Worm (Caenorhabditis elegans) whole organism, L2 larva: ENCODE measurements around the gene B0244.7.
A peak's percentile ranks its signal among the peaks of the same experiment; 100 is the strongest.

Experiments
- C34F6.9 ChIP-seq: fragments of 150-350 bp; optimal IDR thresholded peaks from 2 replicates; lab custom pipeline; 2014; ENCODE audit warnings: missing biosample characterization, missing genetic modification characterization
- ZK546.5 ChIP-seq: sonication (generic microtip); optimal IDR thresholded peaks from 2 replicates; lab custom pipeline; 2017; ENCODE audit warnings: missing biosample characterization, missing genetic modification characterization
- aly-2 ChIP-seq: fragments of 150-350 bp; optimal IDR thresholded peaks from 2 replicates; lab custom pipeline; 2014; ENCODE audit warnings: missing biosample characterization, missing genetic modification characterization
- blmp-1 ChIP-seq: sonication (generic microtip); optimal IDR thresholded peaks from 2 replicates; lab custom pipeline; 2017; ENCODE audit warnings: missing genetic modification characterization, mild to moderate bottlenecking, missing compliant biosample characterization, antibody characterized with exemption, moderate library complexity; ENCODE audit not compliant: insufficient read depth
- ceh-16 ChIP-seq: fragments of 150-350 bp; optimal IDR thresholded peaks from 2 replicates; lab custom pipeline; 2014; ENCODE audit warnings: missing biosample characterization, missing genetic modification characterization
- ceh-82 ChIP-seq: fragments of 150-350 bp; optimal IDR thresholded peaks from 2 replicates; lab custom pipeline; 2014; ENCODE audit warnings: missing biosample characterization, missing genetic modification characterization
- egl-27 ChIP-seq: sonication (generic microtip); optimal IDR thresholded peaks from 3 replicates; lab custom pipeline; 2017; ENCODE audit warnings: missing biosample characterization, missing genetic modification reagents, missing genetic modification characterization
- elt-3 ChIP-seq: sonication (generic microtip); optimal IDR thresholded peaks from 2 replicates; lab custom pipeline; 2017; ENCODE audit warnings: missing biosample characterization, missing genetic modification characterization
- gmeb-1 ChIP-seq: fragments of 150-350 bp; optimal IDR thresholded peaks from 2 replicates; lab custom pipeline; 2014; ENCODE audit warnings: missing biosample characterization, missing genetic modification characterization
- lin-11 ChIP-seq: fragments of 150-350 bp; sonication (generic microtip); optimal IDR thresholded peaks from 2 replicates; lab custom pipeline; 2014; ENCODE audit warnings: missing biosample characterization, missing genetic modification characterization, inconsistent platforms, mixed read lengths
- lin-13 ChIP-seq: fragments of 150-350 bp; optimal IDR thresholded peaks from 2 replicates; lab custom pipeline; 2014; ENCODE audit warnings: missing biosample characterization, missing genetic modification reagents, missing genetic modification characterization
- lin-39 ChIP-seq: fragments of 150-350 bp; optimal IDR thresholded peaks from 2 replicates; lab custom pipeline; 2014; ENCODE audit warnings: missing biosample characterization, missing genetic modification reagents, missing genetic modification characterization
- lsy-2 ChIP-seq, 2 experiments: fragments of 150-350 bp in 1 of 2; sonication (generic microtip) in 1 of 2; optimal IDR thresholded peaks; 2 replicates each; lab custom pipeline; 2014 to 2017; ENCODE audit warnings: missing biosample characterization in 2 of 2, missing genetic modification characterization in 2 of 2
- mbf-1 ChIP-seq: sonication (generic microtip); optimal IDR thresholded peaks from 2 replicates; lab custom pipeline; 2017; ENCODE audit warnings: missing biosample characterization, missing genetic modification characterization
- mdl-1 ChIP-seq, 2 experiments: fragments of 150-350 bp in 1 of 2; sonication (generic microtip) in 1 of 2; optimal IDR thresholded peaks; 2 replicates each; lab custom pipeline; 2017; ENCODE audit warnings: missing biosample characterization in 2 of 2, missing genetic modification characterization in 2 of 2
- nhr-10 ChIP-seq: sonication (generic microtip); optimal IDR thresholded peaks from 2 replicates; lab custom pipeline; 2017; ENCODE audit warnings: missing biosample characterization, missing genetic modification characterization
- nhr-11 ChIP-seq: fragments of 150-350 bp; optimal IDR thresholded peaks from 2 replicates; lab custom pipeline; 2014; ENCODE audit warnings: missing biosample characterization, missing genetic modification characterization
- nhr-129 ChIP-seq: fragments of 150-350 bp; optimal IDR thresholded peaks from 2 replicates; lab custom pipeline; 2014; ENCODE audit warnings: missing biosample characterization, missing genetic modification characterization
- nhr-21 ChIP-seq: fragments of 150-350 bp; optimal IDR thresholded peaks from 2 replicates; lab custom pipeline; 2014; ENCODE audit warnings: missing biosample characterization, missing genetic modification characterization
- nhr-23 ChIP-seq: fragments of 150-350 bp; optimal IDR thresholded peaks from 2 replicates; lab custom pipeline; 2014; ENCODE audit warnings: missing biosample characterization, missing genetic modification reagents, missing genetic modification characterization
- nhr-237 ChIP-seq: fragments of 150-350 bp; optimal IDR thresholded peaks from 2 replicates; lab custom pipeline; 2014; ENCODE audit warnings: missing biosample characterization, missing genetic modification characterization
- nhr-25 ChIP-seq: fragments of 150-350 bp; sonication (generic microtip); optimal IDR thresholded peaks from 3 replicates; lab custom pipeline; 2014; ENCODE audit warnings: missing biosample characterization, missing genetic modification characterization
- nhr-6 ChIP-seq: fragments of 150-350 bp; optimal IDR thresholded peaks from 2 replicates; lab custom pipeline; 2014; ENCODE audit warnings: missing biosample characterization, missing genetic modification characterization
- nhr-77 ChIP-seq: fragments of 150-350 bp; optimal IDR thresholded peaks from 2 replicates; lab custom pipeline; 2014; ENCODE audit warnings: missing biosample characterization, missing genetic modification characterization
- sma-9 ChIP-seq, 2 experiments: fragments of 150-350 bp in 1 of 2; sonication (generic microtip) in 1 of 2; optimal IDR thresholded peaks; 2 replicates each; lab custom pipeline; 2014 to 2016; ENCODE audit warnings: missing genetic modification characterization in 2 of 2, mild to moderate bottlenecking in 1 of 2, missing biosample characterization in 1 of 2, missing compliant biosample characterization in 1 of 2, missing genetic modification reagents in 1 of 2, moderate library complexity in 1 of 2
- snpc-4 ChIP-seq: fragments of 150-350 bp; optimal IDR thresholded peaks from 2 replicates; lab custom pipeline; 2014; ENCODE audit warnings: missing biosample characterization, missing genetic modification characterization
- unc-39 ChIP-seq: fragments of 150-350 bp; optimal IDR thresholded peaks from 2 replicates; lab custom pipeline; 2014; ENCODE audit warnings: missing biosample characterization, missing genetic modification characterization
- unc-62 ChIP-seq: fragments of 150-350 bp; optimal IDR thresholded peaks from 2 replicates; lab custom pipeline; 2014; ENCODE audit warnings: missing biosample characterization, missing genetic modification reagents, missing genetic modification characterization
- zag-1 ChIP-seq: fragments of 150-350 bp; optimal IDR thresholded peaks from 2 replicates; lab custom pipeline; 2014; ENCODE audit warnings: missing biosample characterization, missing genetic modification characterization
- ztf-1 ChIP-seq: fragments of 200-800 bp; sonication (Bioruptor generic); conservative IDR thresholded peaks from 2 replicates; pipeline ENCODE4 v1.3.6; 2022; ENCODE audit warnings: missing genetic modification characterization, missing compliant biosample characterization
- ztf-11 ChIP-seq: sonication (generic microtip); optimal IDR thresholded peaks from 2 replicates; lab custom pipeline; 2017; ENCODE audit warnings: missing biosample characterization, missing genetic modification characterization
- ztf-4 ChIP-seq: fragments of 150-350 bp; optimal IDR thresholded peaks from 2 replicates; lab custom pipeline; 2014; ENCODE audit warnings: missing biosample characterization, missing genetic modification characterization

B0244.7 gene

ce11 chrIII:5706077-5706627 lies 25.1 kb upstream of the B0244.7 start, which contains the start of gene rpl-23 (continued):
- TF ChIP-seq nhr-6 (tag; lab: Kevin White, UChicago) (peak; percentile 92), nhr-21 (tag; lab: Kevin White, UChicago) (peak; percentile 89), nhr-129 (tag; lab: Kevin White, UChicago) (peak; percentile 98), unc-39 (tag; lab: Kevin White, UChicago) (no peak), nhr-77 (tag; lab: Kevin White, UChicago) (peak; percentile 25), snpc-4 (peak; percentile 72), ceh-82 (peak; percentile 73), lin-11 (tag; lab: Kevin White, UChicago) (peak; percentile 92), nhr-23 (tag; lab: Kevin White, UChicago) (no peak), lsy-2 (tag; optimal IDR thresholded peaks at IDR 0.05; lab: Kevin White, UChicago) (peak; percentile 85 to 96), mdl-1 (tag; optimal IDR thresholded peaks at IDR 0.05; lab: Kevin White, UChicago) (peak in 1 of 2 experiments; percentile 29), gmeb-1 (tag; lab: Kevin White, UChicago) (peak; percentile 91), nhr-25 (tag; lab: Kevin White, UChicago) (peak; percentile 95), elt-3 (tag; lab: Kevin White, UChicago) (no peak), egl-27 (tag; lab: Kevin White, UChicago) (peak; percentile 76), mbf-1 (tag; lab: Kevin White, UChicago) (no peak)

- TF ChIP-seq aly-2 (tag; lab: Kevin White, UChicago): no peak
- no peak for TF ChIP-seq nhr-77 (tag; lab: Kevin White, UChicago)
- TF ChIP-seq ZK546.5: no peak
- TF ChIP-seq C34F6.9 (tag; lab: Kevin White, UChicago): no peak
- no peak for TF ChIP-seq nhr-237 (tag; lab: Kevin White, UChicago)
- no peak for TF ChIP-seq nhr-21 (tag; lab: Kevin White, UChicago)
- no peak for TF ChIP-seq ceh-16
- TF ChIP-seq nhr-10 (tag; lab: Kevin White, UChicago): no peak
- no peak for TF ChIP-seq nhr-11
- TF ChIP-seq egl-27 (tag; lab: Kevin White, UChicago): no peak
- TF ChIP-seq nhr-25 (tag; lab: Kevin White, UChicago): no peak
- no peak for TF ChIP-seq elt-3 (tag; lab: Kevin White, UChicago)
- no peak for TF ChIP-seq sma-9 (GFP tag; optimal IDR thresholded peaks at IDR 0.05; lab: Kevin White, UChicago)
- TF ChIP-seq sma-9 (tag; optimal IDR thresholded peaks at IDR 0.05; lab: Kevin White, UChicago): no peak
- TF ChIP-seq ceh-82: no peak
- TF ChIP-seq ztf-1 (GFP tag; lab: Robert Waterston, UW): no peak
- no peak for TF ChIP-seq unc-62 (GFP tag; lab: Kevin White, UChicago)
- no peak for TF ChIP-seq zag-1 (tag; lab: Kevin White, UChicago)
- TF ChIP-seq blmp-1 (tag; lab: Kevin White, UChicago): no peak
These were observed 23.8 kb upstream of the B0244.7 start for ce11 chrIII:5707546-5707945.

DNA sequence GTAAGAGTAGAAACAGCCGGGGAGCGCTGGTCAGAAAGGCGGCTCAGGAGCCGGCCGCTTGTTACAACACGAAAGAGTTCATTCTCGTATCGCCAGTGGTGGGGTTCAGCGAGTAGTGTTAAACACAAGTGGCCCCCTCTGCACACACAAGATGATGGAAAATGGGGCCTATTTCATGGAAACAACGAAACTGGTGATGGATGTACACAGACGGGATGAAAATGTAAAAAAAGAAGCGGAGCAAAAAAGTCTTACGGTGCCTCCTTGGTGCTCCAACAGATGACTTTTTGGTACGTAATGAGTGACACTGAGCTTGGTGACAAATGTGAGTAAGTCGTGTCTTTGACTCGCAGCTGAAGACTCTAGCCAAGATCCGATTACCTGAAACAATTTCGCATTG lies 23.3 kb upstream of the B0244.7 start:
- TF ChIP-seq nhr-6 (tag; lab: Kevin White, UChicago) (no peak), gmeb-1 (tag; lab: Kevin White, UChicago) (no peak), blmp-1 (tag; lab: Kevin White, UChicago) (no peak), ZK546.5 (no peak), nhr-77 (tag; lab: Kevin White, UChicago) (no peak), nhr-129 (tag; lab: Kevin White, UChicago) (peak; percentile 50)

- TF ChIP-seq lin-13 (GFP tag; lab: Kevin White, UChicago) (no peak), ztf-4 (no peak), egl-27 (tag; lab: Kevin White, UChicago) (no peak)
These were observed 22.1 kb upstream of the B0244.7 start, which contains the start of gene hpo-28 for ce11 chrIII:5709224-5709623. TSS of gene hpo-28 (minus strand) at chrIII:5709324.

- TF ChIP-seq mbf-1 (tag; lab: Kevin White, UChicago) (no peak), ztf-11 (no peak), nhr-25 (tag; lab: Kevin White, UChicago) (no peak), lin-39 (tag; lab: Kevin White, UChicago) (no peak), aly-2 (tag; lab: Kevin White, UChicago) (no peak), egl-27 (tag; lab: Kevin White, UChicago) (no peak), nhr-237 (tag; lab: Kevin White, UChicago) (no peak)
These were observed 21.3 kb upstream of the B0244.7 start, which contains the start of gene B0336.12 for ce11 chrIII:5710045-5710444. TSS of gene B0336.12 (minus strand) at chrIII:5710145.
